Worm (Caenorhabditis elegans): ENCODE measurements around the gene wht-3.

wht-3 gene

DNA sequence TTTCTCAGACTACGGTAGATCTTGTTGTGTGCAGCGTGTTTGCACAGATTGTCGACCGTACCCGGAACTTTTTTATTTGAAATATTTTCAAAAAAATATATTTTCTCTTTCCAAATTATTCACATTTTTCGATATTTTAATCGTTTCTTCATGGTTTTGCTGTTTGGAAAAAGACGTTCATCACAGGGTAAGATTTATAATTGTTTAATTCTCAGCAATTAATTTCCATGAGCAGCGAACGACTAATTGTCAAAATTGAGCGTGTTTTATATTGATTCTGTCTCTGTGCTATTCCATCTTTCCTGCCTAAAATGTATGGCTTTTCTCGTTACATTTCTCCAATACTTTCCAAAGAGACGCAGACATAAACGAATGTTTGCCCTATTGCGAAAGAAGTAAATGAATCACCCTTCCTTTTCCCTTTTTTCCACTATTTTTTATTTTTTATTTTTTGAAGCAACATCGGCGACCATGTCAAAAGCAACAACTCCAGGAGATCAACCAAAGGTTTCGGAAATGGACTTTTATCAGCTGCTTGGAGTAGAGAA lies 39.8 kb upstream of the wht-3 start, which contains the start of gene dnj-16:
Gene dnj-16, plus strand, starts transcription at position 51 of the 548 bp plus-strand sequence.
- TF ChIP-seq ceh-83 (GFP tag; optimal IDR thresholded peaks at IDR 0.05) (no peak), tbx-8 (GFP tag; optimal IDR thresholded peaks at IDR 0.05) (no peak), nhr-237 (tag; optimal IDR thresholded peaks at IDR 0.05) (peak; percentile 1), mep-1 (tag; optimal IDR thresholded peaks at IDR 0.05) (peak; percentile 19), hlh-1 (tag; optimal IDR thresholded peaks at IDR 0.05) (no peak), lsy-2 (tag; optimal IDR thresholded peaks at IDR 0.05) (peak; percentile 11), ces-1 (GFP tag; optimal IDR thresholded peaks at IDR 0.05) (peak; percentile 83)

DNA sequence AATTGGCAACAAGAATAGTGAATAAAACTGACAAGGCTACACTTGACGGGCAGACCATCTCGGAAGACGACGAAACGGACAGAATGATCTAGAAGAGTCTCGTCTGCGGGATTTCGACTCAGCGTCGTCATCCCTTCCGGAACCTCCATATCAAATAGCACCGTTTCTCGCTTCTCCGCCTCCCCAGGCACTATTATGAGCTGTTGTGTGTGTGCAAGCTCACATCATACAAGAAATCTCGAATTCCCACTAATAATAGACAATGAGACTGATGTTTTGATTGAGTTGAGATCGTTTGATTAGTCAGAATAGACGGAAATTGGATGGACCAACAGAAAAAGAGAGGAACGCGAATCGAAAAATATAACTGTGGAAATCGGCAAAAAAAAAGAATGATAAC lies 38.8 kb upstream of the wht-3 start, which contains the start of gene spp-28:
Gene spp-28, minus strand, starts transcription at position 101 of the 400 bp plus-strand sequence.
- TF ChIP-seq mep-1 (tag; optimal IDR thresholded peaks at IDR 0.05) = no peak
- TF ChIP-seq mls-2 (tag; optimal IDR thresholded peaks at IDR 0.05) = no peak
- TF ChIP-seq nhr-12 (tag; optimal IDR thresholded peaks at IDR 0.05) = no peak
- no peak for TF ChIP-seq elt-1 (tag; optimal IDR thresholded peaks at IDR 0.05; ENCODE audit: borderline replicate concordance, insufficient read depth)
- no peak for TF ChIP-seq nhr-2 (tag; optimal IDR thresholded peaks at IDR 0.05)
- TF ChIP-seq hlh-1 (tag; optimal IDR thresholded peaks at IDR 0.05) = no peak
- no peak for TF ChIP-seq ceh-39 (tag; optimal IDR thresholded peaks at IDR 0.05)
- TF ChIP-seq ham-2 (GFP tag; optimal IDR thresholded peaks at IDR 0.05) = no peak
- TF ChIP-seq sptf-1 (tag; optimal IDR thresholded peaks at IDR 0.05) = no peak
- no peak for TF ChIP-seq snpc-4 (tag; optimal IDR thresholded peaks at IDR 0.05)
- TF ChIP-seq ceh-83 (GFP tag; optimal IDR thresholded peaks at IDR 0.05) = no peak
- TF ChIP-seq zip-8 (tag; optimal IDR thresholded peaks at IDR 0.05) = no peak
- no peak for TF ChIP-seq elt-3 (tag; optimal IDR thresholded peaks at IDR 0.05)
- TF ChIP-seq unc-120 (tag; optimal IDR thresholded peaks at IDR 0.05; ENCODE audit: poor library complexity, severe bottlenecking) = no peak
- TF ChIP-seq lin-32 (GFP tag; optimal IDR thresholded peaks at IDR 0.05) = no peak
- TF ChIP-seq ztf-11 (tag; optimal IDR thresholded peaks at IDR 0.05) = no peak
- TF ChIP-seq drap-1 (GFP tag; optimal IDR thresholded peaks at IDR 0.05) = no peak
- no peak for TF ChIP-seq nhr-237 (tag; optimal IDR thresholded peaks at IDR 0.05)

DNA sequence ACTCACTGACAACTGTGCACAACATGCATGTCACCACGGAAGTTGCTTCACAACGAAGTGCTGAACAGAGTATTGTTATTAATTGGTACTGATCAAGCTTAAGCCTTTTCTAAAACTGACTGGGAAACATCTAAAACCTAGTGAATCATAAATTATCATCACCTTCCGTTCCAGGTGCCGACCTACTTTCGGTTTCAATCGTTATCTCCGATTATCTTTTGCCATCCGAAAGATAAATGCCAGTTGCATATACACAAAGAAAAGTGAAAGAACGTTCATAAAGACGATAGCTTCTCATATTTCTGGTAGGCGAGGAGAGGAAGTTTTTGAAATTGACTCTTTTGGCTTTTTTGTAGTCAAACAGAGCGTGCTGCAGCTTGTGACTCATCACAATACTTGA lies 38.2 kb upstream of the wht-3 start:
- TF ChIP-seq blmp-1 (tag; optimal IDR thresholded peaks at IDR 0.05) (peak; percentile 92), unc-62 (GFP tag; optimal IDR thresholded peaks at IDR 0.05) (peak; percentile 0), elt-3 (tag; optimal IDR thresholded peaks at IDR 0.05) (peak; percentile 88), elt-1 (tag; optimal IDR thresholded peaks at IDR 0.05; ENCODE audit: borderline replicate concordance, insufficient read depth) (peak; percentile 74), ham-2 (GFP tag; optimal IDR thresholded peaks at IDR 0.05) (peak; percentile 15), cnd-1 (tag; optimal IDR thresholded peaks at IDR 0.05) (no peak), sptf-1 (tag; optimal IDR thresholded peaks at IDR 0.05) (no peak)

DNA sequence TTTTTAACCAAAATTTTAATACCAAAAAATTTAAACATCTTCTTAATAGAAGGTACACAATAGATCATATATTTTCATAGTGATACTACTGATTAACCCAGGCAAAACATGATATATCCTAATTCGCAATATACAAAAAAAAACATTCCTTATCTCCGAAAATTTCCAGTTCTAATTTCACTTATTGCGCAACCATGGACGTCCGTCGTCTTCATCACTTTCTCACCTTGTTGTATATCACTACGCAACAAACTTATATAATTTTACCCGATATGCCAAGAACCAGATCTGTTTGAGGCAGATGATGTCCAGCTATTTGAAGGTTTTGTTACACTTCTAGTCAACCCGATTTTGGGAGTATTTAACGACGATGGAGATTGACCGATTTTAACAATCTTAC lies 36.4 kb upstream of the wht-3 start, which contains the start of gene R74.2:
Gene R74.2, plus strand, starts transcription at position 316 of the 400 bp plus-strand sequence.
- no peak for TF ChIP-seq drap-1 (GFP tag; optimal IDR thresholded peaks at IDR 0.05)
- no peak for TF ChIP-seq nhr-76 (tag; optimal IDR thresholded peaks at IDR 0.05)
- no peak for TF ChIP-seq lin-13 (tag; optimal IDR thresholded peaks at IDR 0.05)
- TF ChIP-seq ztf-11 (tag; optimal IDR thresholded peaks at IDR 0.05) = no peak
- TF ChIP-seq cnd-1 (tag; optimal IDR thresholded peaks at IDR 0.05) = no peak
- peak; percentile 20 for TF ChIP-seq unc-62 (GFP tag; optimal IDR thresholded peaks at IDR 0.05)
- TF ChIP-seq nhr-2 (tag; optimal IDR thresholded peaks at IDR 0.05) = no peak
- no peak for TF ChIP-seq mls-2 (tag; optimal IDR thresholded peaks at IDR 0.05)
- no peak for TF ChIP-seq sptf-1 (tag; optimal IDR thresholded peaks at IDR 0.05)
- no peak for TF ChIP-seq elt-1 (tag; optimal IDR thresholded peaks at IDR 0.05; ENCODE audit: borderline replicate concordance, insufficient read depth)
- peak; percentile 81 for TF ChIP-seq blmp-1 (tag; optimal IDR thresholded peaks at IDR 0.05)
- peak; percentile 84 for TF ChIP-seq zip-8 (tag; optimal IDR thresholded peaks at IDR 0.05)
- TF ChIP-seq snpc-4 (tag; optimal IDR thresholded peaks at IDR 0.05) = no peak
- peak; percentile 77 for TF ChIP-seq elt-3 (tag; optimal IDR thresholded peaks at IDR 0.05)

DNA sequence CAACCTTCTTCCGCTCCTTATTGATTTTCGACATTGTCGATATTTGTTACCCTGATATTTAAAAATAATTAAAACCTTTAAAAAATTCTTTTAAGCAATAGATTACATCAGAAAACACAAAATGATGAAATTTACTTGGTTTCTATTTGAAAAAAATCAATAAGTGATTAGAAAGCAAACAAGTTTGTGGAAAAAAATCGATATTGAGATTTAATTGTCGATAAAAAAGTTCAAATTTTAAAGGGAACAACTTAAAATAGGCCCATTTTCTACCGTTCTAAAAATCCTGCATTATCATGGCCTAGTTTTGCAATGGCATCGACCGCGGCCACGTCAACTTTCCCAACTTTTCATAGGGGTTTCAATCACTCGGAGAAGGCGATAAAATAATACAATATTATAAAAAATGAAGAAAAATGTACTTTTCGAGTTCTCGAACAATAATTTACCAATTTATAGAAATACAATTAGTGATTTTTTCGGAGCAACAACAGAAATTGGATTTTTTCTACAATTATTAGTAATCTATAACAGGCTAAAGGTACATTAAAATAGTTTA lies 35.4 kb upstream of the wht-3 start, which contains the start of gene lars-1:
Gene lars-1, minus strand, starts transcription at position 51 of the 559 bp plus-strand sequence.
- TF ChIP-seq bed-3 (GFP tag; optimal IDR thresholded peaks at IDR 0.05) (no peak), pha-4 (tag; optimal IDR thresholded peaks at IDR 0.05) (no peak), drap-1 (GFP tag; optimal IDR thresholded peaks at IDR 0.05) (no peak), ztf-11 (tag; optimal IDR thresholded peaks at IDR 0.05) (no peak), nhr-237 (tag; optimal IDR thresholded peaks at IDR 0.05) (no peak), elt-3 (tag; optimal IDR thresholded peaks at IDR 0.05) (no peak), unc-120 (tag; optimal IDR thresholded peaks at IDR 0.05; ENCODE audit: poor library complexity, severe bottlenecking) (no peak)
